Worm (Caenorhabditis elegans) whole organism, L4 larva: ENCODE results near the gene bbs-8.

Experiments
- T26A8.4 ChIP-seq: fragments of 200-800 bp; sonication (Bioruptor generic); IDR thresholded peaks from 2 replicates; pipeline ENCODE4 v1.3.6; 2022; ENCODE audit warnings: missing genetic modification characterization, missing compliant biosample characterization
- ZK546.5 ChIP-seq, 2 experiments: sonication (generic microtip); optimal IDR thresholded peaks; 2 replicates each; lab custom pipeline; 2017; ENCODE audit warnings: missing biosample characterization in 2 of 2, missing genetic modification characterization in 2 of 2
- daf-16 ChIP-seq, 3 experiments: sonication (generic microtip); optimal IDR thresholded peaks; 2 replicates each; lab custom pipeline; 2016 to 2017; ENCODE audit warnings: missing genetic modification characterization in 3 of 3, missing genetic modification reagents in 3 of 3, mild to moderate bottlenecking in 2 of 3, missing compliant biosample characterization in 2 of 3, missing biosample characterization in 1 of 3, moderate library complexity in 1 of 3
- mdl-1 ChIP-seq, 2 experiments: fragments of 150-350 bp in 1 of 2; sonication (generic microtip) in 1 of 2; optimal IDR thresholded peaks; 2 replicates each; lab custom pipeline; 2014 to 2017; ENCODE audit warnings: missing biosample characterization in 2 of 2, missing genetic modification characterization in 2 of 2
- nhr-76 ChIP-seq: fragments of 150-350 bp; optimal IDR thresholded peaks from 2 replicates; lab custom pipeline; 2014; ENCODE audit warnings: missing biosample characterization, missing genetic modification characterization
- ztf-7 ChIP-seq: fragments of 150-350 bp; optimal IDR thresholded peaks from 2 replicates; lab custom pipeline; 2014; ENCODE audit warnings: missing biosample characterization, missing genetic modification characterization

DNA sequence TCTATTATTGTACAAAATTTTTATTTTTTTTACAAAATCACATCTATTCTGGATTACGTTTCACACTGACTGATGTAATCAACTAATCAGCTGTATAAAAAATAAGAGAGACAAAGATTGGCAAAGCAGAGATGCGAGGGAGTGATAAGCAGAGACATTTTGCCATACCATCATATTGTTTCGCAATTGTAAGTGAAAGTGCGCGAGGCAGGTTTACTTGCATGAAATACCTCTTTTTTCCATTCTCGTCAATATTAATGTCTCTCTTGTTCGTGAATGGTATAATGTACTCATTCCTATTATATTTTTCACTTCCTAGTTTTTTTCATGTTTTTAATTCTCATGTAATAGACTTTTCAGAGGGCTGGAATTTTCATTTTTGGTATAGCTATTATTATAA is 28.0 kb downstream of the bbs-8 start:
- TF ChIP-seq nhr-76 (tag; lab: Kevin White, UChicago): no peak
- no peak for TF ChIP-seq mdl-1 (tag; optimal IDR thresholded peaks at IDR 0.05; lab: Kevin White, UChicago)
- TF ChIP-seq ztf-7 (tag; lab: Kevin White, UChicago): no peak
- TF ChIP-seq T26A8.4 (GFP tag; lab: Robert Waterston, UW): no peak
- TF ChIP-seq ZK546.5 (tag; optimal IDR thresholded peaks at IDR 0.05; lab: Kevin White, UChicago): no peak
- no peak for TF ChIP-seq daf-16 (GFP tag; optimal IDR thresholded peaks at IDR 0.05; lab: Kevin White, UChicago)
- TF ChIP-seq daf-16 (tag; optimal IDR thresholded peaks at IDR 0.05; lab: Kevin White, UChicago): no peak
